Fruit fly (Drosophila melanogaster): Measurements from ENCODE around the gene Edem2.
A peak's percentile ranks its signal among the peaks of the same experiment; 100 is the strongest.

The Edem2 gene

dm6 chr2L:13205256-13205655, 13.3 kb downstream of the Edem2 start (continued):
- no peak for TF ChIP-seq ttk (GFP tag; IDR thresholded peaks at IDR 0.05)
- TF ChIP-seq CG10321 (GFP tag; IDR thresholded peaks at IDR 0.05), result no peak
- TF ChIP-seq CG6254 (GFP tag; optimal IDR thresholded peaks at IDR 0.05), result peak; percentile 60
- 0 out of 2 replicates have a peak, but pooled peaks have one; percentile 20 for TF ChIP-seq rib (GFP tag; IDR thresholded peaks at IDR 0.05)
- TF ChIP-seq fd96Cb (tag; optimal IDR thresholded peaks at IDR 0.05), result no peak
- TF ChIP-seq Hr78 (GFP tag; optimal IDR thresholded peaks at IDR 0.05), result peak in 1 of 2 experiments; percentile 17
- TF ChIP-seq disco-r (GFP tag; optimal IDR thresholded peaks at IDR 0.05), result no peak
- peak; percentile 55 for TF ChIP-seq CG4707 (GFP tag; optimal IDR thresholded peaks at IDR 0.05)
- TF ChIP-seq pzg (GFP tag; optimal IDR thresholded peaks at IDR 0.05), result peak; percentile 3
- no peak for TF ChIP-seq dpn (GFP tag; optimal IDR thresholded peaks at IDR 0.05)
- TF ChIP-seq HmgD (GFP tag; optimal IDR thresholded peaks at IDR 0.05), result no peak
- no peak for TF ChIP-seq CG5245 (GFP tag; optimal IDR thresholded peaks at IDR 0.05)
- TF ChIP-seq Deaf1 (tag; optimal IDR thresholded peaks at IDR 0.05), result peak; percentile 44
- TF ChIP-seq Doc3 (GFP tag; IDR thresholded peaks at IDR 0.05; ENCODE audit: partially characterized antibody), result no peak
- TF ChIP-seq CG10366 (GFP tag; IDR thresholded peaks at IDR 0.05), result no peak
- TF ChIP-seq Nf-YA (GFP tag; IDR thresholded peaks at IDR 0.05), result no peak
- no peak for TF ChIP-seq nerfin-2 (GFP tag; IDR thresholded peaks at IDR 0.05; ENCODE audit: partially characterized antibody)
- peak; percentile 5 for TF ChIP-seq unpg (GFP tag; optimal IDR thresholded peaks at IDR 0.05)
- no peak for TF ChIP-seq chn (GFP tag; optimal IDR thresholded peaks at IDR 0.05)
- peak; percentile 5 for TF ChIP-seq CG2120 (GFP tag; optimal IDR thresholded peaks at IDR 0.05)
- TF ChIP-seq Drgx (GFP tag; IDR thresholded peaks at IDR 0.05), result peak; percentile 45; the same call in 1 of the 2 replicates
- TF ChIP-seq CG1792 (GFP tag; optimal IDR thresholded peaks at IDR 0.05), result no peak
- no peak for TF ChIP-seq BtbVII (GFP tag; optimal IDR thresholded peaks at IDR 0.05)
- TF ChIP-seq tll (GFP tag; optimal IDR thresholded peaks at IDR 0.05), result peak in 1 of 2 experiments; percentile 64
- TF ChIP-seq hbn (GFP tag; IDR thresholded peaks at IDR 0.05; ENCODE audit: partially characterized antibody), result no peak
- TF ChIP-seq CG13287 (GFP tag; IDR thresholded peaks at IDR 0.05; ENCODE audit: partially characterized antibody), result peak; percentile 14; the same call in 1 of the 2 replicates
- TF ChIP-seq grn (GFP tag; optimal IDR thresholded peaks at IDR 0.05), result no peak
- peak; percentile 7 for TF ChIP-seq CG3407 (GFP tag; optimal IDR thresholded peaks at IDR 0.05)
- peak; percentile 8 for TF ChIP-seq dm (GFP tag; optimal IDR thresholded peaks at IDR 0.05)
- TF ChIP-seq CG33557 (GFP tag; optimal IDR thresholded peaks at IDR 0.05), result peak; percentile 5
- TF ChIP-seq inv (GFP tag; IDR thresholded peaks at IDR 0.05; ENCODE audit: partially characterized antibody), result no peak
- peak; percentile 14 for TF ChIP-seq nerfin-1 (tag; optimal IDR thresholded peaks at IDR 0.05)
- TF ChIP-seq CG34422 (GFP tag; IDR thresholded peaks at IDR 0.05), result peak; percentile 70; the same call in 1 of the 3 replicates
- no peak for TF ChIP-seq Ets65A (GFP tag)
- peak; percentile 6 for TF ChIP-seq CG7786 (GFP tag; optimal IDR thresholded peaks at IDR 0.05)
- TF ChIP-seq PHDP (tag; optimal IDR thresholded peaks at IDR 0.05), result peak; percentile 29
- TF ChIP-seq Vsx1 (GFP tag; optimal IDR thresholded peaks at IDR 0.05), result peak; percentile 25
- TF ChIP-seq her (GFP tag; optimal IDR thresholded peaks at IDR 0.05), result no peak
- no peak for TF ChIP-seq jigr1 (GFP tag; IDR thresholded peaks at IDR 0.05)
- TF ChIP-seq Neu2 (GFP tag; optimal IDR thresholded peaks at IDR 0.05; ENCODE audit: borderline replicate concordance), result no peak
- TF ChIP-seq CG13296 (GFP tag; optimal IDR thresholded peaks at IDR 0.05), result peak; percentile 37
- no peak for TF ChIP-seq ase (GFP tag; IDR thresholded peaks at IDR 0.05)
- TF ChIP-seq MESR4 (GFP tag; optimal IDR thresholded peaks at IDR 0.05), result no peak
- TF ChIP-seq Atf6 (GFP tag; IDR thresholded peaks at IDR 0.05), result peak; percentile 45; the same call in 1 of the 2 replicates
- peak; percentile 60; the same call in 1 of the 3 replicates for TF ChIP-seq otp (GFP tag; IDR thresholded peaks at IDR 0.05)
- no peak for TF ChIP-seq CG1024 (GFP tag; IDR thresholded peaks at IDR 0.05)
- TF ChIP-seq CG10274 (GFP tag; optimal IDR thresholded peaks at IDR 0.05), result no peak
- no peak for TF ChIP-seq CG31388 (GFP tag; optimal IDR thresholded peaks at IDR 0.05)
- TF ChIP-seq CG32772 (GFP tag; IDR thresholded peaks at IDR 0.05), result no peak
- TF ChIP-seq CG5953 (GFP tag; IDR thresholded peaks at IDR 0.05), result 0 out of 2 replicates have a peak, but pooled peaks have one; percentile 27
